Fruit fly (Drosophila melanogaster) whole organism, wandering third instar larva: ENCODE data around the gene CG5568.
A peak's percentile ranks its signal among the peaks of the same experiment; 100 is the strongest.

Source experiments
- Abd-B ChIP-seq: fragments of >200 bp; optimal IDR thresholded peaks from 2 replicates; lab custom pipeline; 2017; ENCODE audit warnings: missing biosample characterization, missing genetic modification characterization
- CG32264 ChIP-seq: fragments of 200-800 bp; sonication (Bioruptor generic); optimal IDR thresholded peaks from 2 replicates; lab custom pipeline; 2016; ENCODE audit warnings: missing biosample characterization, missing genetic modification characterization
- CG9705 ChIP-seq: fragments of 200-800 bp; sonication (Bioruptor generic); optimal IDR thresholded peaks from 2 replicates; lab custom pipeline; 2018; ENCODE audit warnings: missing biosample characterization, mild to moderate bottlenecking, missing genetic modification characterization
- CrebA ChIP-seq: fragments of 200-800 bp; sonication (Bioruptor generic); optimal IDR thresholded peaks from 2 replicates; lab custom pipeline; 2016; ENCODE audit warnings: missing biosample characterization, mild to moderate bottlenecking, missing genetic modification characterization, borderline replicate concordance
- Dfd ChIP-seq: fragments of >200 bp; optimal IDR thresholded peaks from 2 replicates; lab custom pipeline; 2017; ENCODE audit warnings: missing biosample characterization, missing genetic modification characterization
- GATAd ChIP-seq: sonication (Bioruptor generic); optimal IDR thresholded peaks from 2 replicates; lab custom pipeline; 2016; ENCODE audit warnings: missing biosample characterization, missing genetic modification characterization
- HLH106 ChIP-seq: fragments of 200-800 bp; optimal IDR thresholded peaks from 3 replicates; lab custom pipeline; 2019; ENCODE audit warnings: missing biosample characterization, mild to moderate bottlenecking, missing genetic modification characterization, moderate library complexity
- Hnf4 ChIP-seq: fragments of 200-800 bp; sonication (Bioruptor generic); optimal IDR thresholded peaks from 2 replicates; lab custom pipeline; 2016; ENCODE audit warnings: missing biosample characterization, mild to moderate bottlenecking, missing genetic modification characterization
- Hr78 ChIP-seq: fragments of >200 bp; optimal IDR thresholded peaks from 2 replicates; lab custom pipeline; 2017; ENCODE audit warnings: missing biosample characterization, missing genetic modification characterization
- Jra ChIP-seq: sonication (Bioruptor generic); optimal IDR thresholded peaks from 2 replicates; lab custom pipeline; 2016; ENCODE audit warnings: missing biosample characterization, missing genetic modification characterization
- Myc ChIP-seq: fragments of >200 bp; optimal IDR thresholded peaks from 2 replicates; lab custom pipeline; 2017
- N ChIP-seq: fragments of >200 bp; optimal IDR thresholded peaks from 2 replicates; lab custom pipeline; 2018; ENCODE audit warnings: missing biosample characterization, missing external identifiers, missing genetic modification characterization
- OdsH ChIP-seq: fragments of 200-800 bp; sonication (Bioruptor generic); optimal IDR thresholded peaks from 2 replicates; lab custom pipeline; 2016; ENCODE audit warnings: missing biosample characterization, mild to moderate bottlenecking, missing genetic modification characterization
- Rel ChIP-seq, 2 experiments: fragments of 200-800 bp; sonication (Bioruptor generic) in 1 of 2; optimal IDR thresholded peaks; 2 replicates in 1 of 2; 3 replicates in 1 of 2; lab custom pipeline; 2016 to 2019; ENCODE audit warnings: mild to moderate bottlenecking in 2 of 2, missing biosample characterization in 2 of 2, missing genetic modification characterization in 2 of 2, moderate library complexity in 1 of 2
- Sp1 ChIP-seq: fragments of 200-800 bp; sonication (Bioruptor generic); optimal IDR thresholded peaks from 3 replicates; lab custom pipeline; 2019; ENCODE audit warnings: missing biosample characterization, mild to moderate bottlenecking, missing genetic modification characterization, moderate library complexity
- Vsx2 ChIP-seq: fragments of 200-300, 225-300 bp; sonication (Bioruptor generic); optimal IDR thresholded peaks from 2 replicates; lab custom pipeline; 2018; ENCODE audit warnings: missing biosample characterization, missing genetic modification characterization; ENCODE audit not compliant: partially characterized antibody
- br ChIP-seq: fragments of 200-800 bp; sonication (Bioruptor generic); optimal IDR thresholded peaks from 2 replicates; lab custom pipeline; 2016; ENCODE audit warnings: missing biosample characterization, missing genetic modification characterization
- brk ChIP-seq: fragments of 200-800 bp; sonication (Bioruptor generic); optimal IDR thresholded peaks from 2 replicates; lab custom pipeline; 2016; ENCODE audit warnings: missing biosample characterization, mild to moderate bottlenecking, missing genetic modification characterization
- dl ChIP-seq, 2 experiments: fragments of 175-275, 200-275 bp in 1 of 2; fragments of 200-275 bp in 1 of 2; sonication (Bioruptor generic); optimal IDR thresholded peaks; lab custom pipeline; 2018; ENCODE audit warnings: mild to moderate bottlenecking in 2 of 2, missing biosample characterization in 2 of 2, missing genetic modification characterization in 2 of 2, moderate library complexity in 2 of 2; ENCODE audit not compliant: partially characterized antibody in 2 of 2, insufficient read depth in 1 of 2
- dmrt93B ChIP-seq: fragments of 200-800 bp; sonication (Bioruptor generic); optimal IDR thresholded peaks from 2 replicates; lab custom pipeline; 2018; ENCODE audit warnings: missing biosample characterization, mild to moderate bottlenecking, missing genetic modification characterization
- dsf ChIP-seq: sonication (Bioruptor generic); optimal IDR thresholded peaks from 2 replicates; lab custom pipeline; 2016; ENCODE audit warnings: missing biosample characterization, missing genetic modification characterization, borderline replicate concordance
- ey ChIP-seq: fragments of 200-800 bp; sonication (Bioruptor generic); optimal IDR thresholded peaks from 2 replicates; lab custom pipeline; 2016; ENCODE audit warnings: missing biosample characterization, missing genetic modification characterization
- foxo ChIP-seq, 2 experiments: fragments of 200-800 bp; sonication (Bioruptor generic); optimal IDR thresholded peaks; 2 replicates in 1 of 2; 3 replicates in 1 of 2; lab custom pipeline; 2016 to 2017; ENCODE audit warnings: missing biosample characterization in 2 of 2, missing genetic modification characterization in 2 of 2
- fru ChIP-seq: fragments of 200-800 bp; sonication (Bioruptor generic); optimal IDR thresholded peaks from 3 replicates; lab custom pipeline; 2016; ENCODE audit warnings: missing biosample characterization, mild to moderate bottlenecking, missing genetic modification characterization
- h ChIP-seq: fragments of 200-800 bp; sonication (Bioruptor generic); optimal IDR thresholded peaks from 3 replicates; lab custom pipeline; 2016; ENCODE audit warnings: missing biosample characterization, mild to moderate bottlenecking, missing genetic modification characterization
- lola ChIP-seq: fragments of >200 bp; optimal IDR thresholded peaks from 2 replicates; lab custom pipeline; 2017; ENCODE audit warnings: missing biosample characterization, missing genetic modification characterization
- pan ChIP-seq: fragments of >200 bp; optimal IDR thresholded peaks from 2 replicates; lab custom pipeline; 2017
- psq ChIP-seq: fragments of 200-800 bp; sonication (Bioruptor generic); optimal IDR thresholded peaks from 3 replicates; lab custom pipeline; 2017; ENCODE audit warnings: missing biosample characterization, mild to moderate bottlenecking, missing genetic modification characterization, moderate library complexity
- rgr ChIP-seq: fragments of 200-800 bp; sonication (Bioruptor generic); optimal IDR thresholded peaks from 3 replicates; lab custom pipeline; 2016; ENCODE audit warnings: missing biosample characterization, mild to moderate bottlenecking, missing genetic modification characterization
- sage ChIP-seq: fragments of 200-800 bp; sonication (Bioruptor generic); optimal IDR thresholded peaks from 2 replicates; lab custom pipeline; 2016; ENCODE audit warnings: missing biosample characterization, mild to moderate bottlenecking, missing genetic modification characterization
- sv ChIP-seq: fragments of 200-800 bp; sonication (Bioruptor generic); optimal IDR thresholded peaks from 3 replicates; lab custom pipeline; 2016; ENCODE audit warnings: missing biosample characterization, missing genetic modification characterization
- usp ChIP-seq: fragments of >200 bp; optimal IDR thresholded peaks from 2 replicates; lab custom pipeline; 2017; ENCODE audit warnings: missing biosample characterization, missing genetic modification characterization
- woc ChIP-seq: sonication (Bioruptor generic); optimal IDR thresholded peaks from 2 replicates; lab custom pipeline; 2016; ENCODE audit warnings: missing biosample characterization, mild to moderate bottlenecking, missing genetic modification characterization

CG5568 gene

DNA sequence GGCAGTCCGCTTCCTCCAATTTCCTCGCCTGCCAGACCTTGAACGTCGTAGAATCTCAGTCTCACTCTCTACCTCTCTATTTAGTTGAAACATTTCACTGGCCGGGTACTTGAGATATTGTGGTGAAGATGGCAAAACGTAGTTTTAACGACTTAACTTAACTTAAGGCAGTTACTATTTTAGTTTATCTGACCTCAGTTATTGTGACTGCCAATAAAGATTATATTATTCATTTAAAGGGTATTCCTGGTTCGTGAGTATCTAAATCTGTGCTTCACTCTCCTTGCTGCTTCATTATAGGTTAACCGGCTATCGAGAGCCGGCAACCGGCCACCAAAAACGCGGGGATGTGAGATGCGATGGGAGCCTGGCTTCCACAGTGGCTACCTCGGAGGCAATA lies 16.2 kb upstream of the CG5568 start:
- TF ChIP-seq N (GFP tag; lab: Kevin White, UChicago) (no peak), foxo (GFP tag; optimal IDR thresholded peaks at IDR 0.05; lab: Kevin White, UChicago) (peak in 1 of 2 experiments; percentile 11)

DNA sequence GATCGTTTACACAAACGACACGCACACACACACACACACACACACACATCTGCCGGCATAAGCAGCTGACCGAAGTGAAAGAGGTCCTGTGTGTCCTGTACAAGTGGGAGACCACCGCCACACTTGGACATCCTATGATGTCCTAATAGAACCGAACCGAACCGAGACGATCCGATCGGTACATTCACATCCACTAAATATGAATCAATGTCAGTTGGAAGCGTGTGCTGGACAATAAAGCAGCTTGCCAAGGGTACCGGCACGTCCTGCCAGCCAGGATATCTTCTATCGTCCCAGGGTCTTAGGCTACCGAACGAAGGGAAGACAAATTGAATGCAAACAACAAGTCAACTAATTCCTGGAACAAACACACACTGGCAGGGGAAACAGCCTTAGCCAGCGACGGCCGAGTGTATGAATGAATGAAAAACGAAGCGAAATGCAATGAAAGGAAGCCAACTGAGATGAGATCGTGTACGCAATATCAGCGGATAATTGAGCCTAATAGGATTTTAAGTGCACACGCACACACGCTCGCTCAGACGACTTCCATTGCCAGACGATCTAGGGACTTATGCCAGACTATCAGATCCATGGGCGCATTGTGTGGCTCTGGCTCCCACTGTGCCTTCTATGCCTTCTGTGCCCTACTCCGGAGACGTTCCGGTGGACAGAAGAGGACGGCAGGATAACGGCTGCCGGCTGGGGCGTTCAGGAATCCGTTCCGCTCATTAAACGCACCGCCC lies 15.0 kb upstream of the CG5568 start:
- TF ChIP-seq Dfd (GFP tag; lab: Kevin White, UChicago) (peak; percentile 45), ey (no peak)
- TF ChIP-seq, all 38 proteins: peak for 1

DNA sequence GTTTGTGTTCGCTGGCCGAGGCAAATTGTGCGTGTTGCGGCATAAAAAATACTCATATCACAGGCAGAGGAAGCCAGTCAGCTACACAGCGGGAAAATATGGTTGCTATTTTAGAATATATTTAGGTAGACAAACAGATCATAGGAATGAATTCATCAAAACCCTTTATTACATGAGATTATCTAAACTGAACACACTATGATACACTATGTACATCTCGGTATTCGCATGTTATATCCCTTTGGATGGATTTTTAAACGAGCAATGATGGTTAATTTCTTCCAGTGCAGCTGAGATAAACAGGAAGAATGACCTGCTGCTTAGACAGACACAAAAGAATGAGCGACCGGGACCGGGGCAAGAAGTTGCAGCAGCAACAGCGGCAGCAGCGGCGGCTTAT lies 14.4 kb upstream of the CG5568 start:
- TF ChIP-seq psq = no peak
- no peak for TF ChIP-seq br (GFP tag; lab: Kevin White, UChicago)
- TF ChIP-seq usp (GFP tag; lab: Kevin White, UChicago) = no peak
- no peak for TF ChIP-seq dmrt93B (GFP tag; lab: Kevin White, UChicago)
- peak; percentile 15 for TF ChIP-seq ey
- peak; percentile 14 for TF ChIP-seq OdsH (GFP tag; lab: Kevin White, UChicago)
- peak; percentile 28 for TF ChIP-seq h (GFP tag; lab: Kevin White, UChicago)
- no peak for TF ChIP-seq CG32264 (GFP tag; lab: Kevin White, UChicago)
- peak; percentile 18 for TF ChIP-seq rgr (GFP tag; lab: Kevin White, UChicago)
- peak; percentile 15 for TF ChIP-seq Sp1 (GFP tag; lab: Kevin White, UChicago)
- TF ChIP-seq foxo (GFP tag; optimal IDR thresholded peaks at IDR 0.05; lab: Kevin White, UChicago) = peak in 1 of 2 experiments; percentile 35
- TF ChIP-seq GATAd (GFP tag; lab: Kevin White, UChicago) = no peak
- TF ChIP-seq Dfd (GFP tag; lab: Kevin White, UChicago) = no peak
- no peak for TF ChIP-seq dl (GFP tag; optimal IDR thresholded peaks at IDR 0.05; lab: Kevin White, UChicago; ENCODE audit: insufficient read depth in 1 of 2, partially characterized antibody in 2 of 2)
- peak; percentile 6 for TF ChIP-seq HLH106 (tag; lab: Kevin White, UChicago)
- TF ChIP-seq dsf (GFP tag; lab: Kevin White, UChicago) = no peak
- peak; percentile 32 for TF ChIP-seq fru
- TF ChIP-seq, all 38 proteins: peak for 8

DNA sequence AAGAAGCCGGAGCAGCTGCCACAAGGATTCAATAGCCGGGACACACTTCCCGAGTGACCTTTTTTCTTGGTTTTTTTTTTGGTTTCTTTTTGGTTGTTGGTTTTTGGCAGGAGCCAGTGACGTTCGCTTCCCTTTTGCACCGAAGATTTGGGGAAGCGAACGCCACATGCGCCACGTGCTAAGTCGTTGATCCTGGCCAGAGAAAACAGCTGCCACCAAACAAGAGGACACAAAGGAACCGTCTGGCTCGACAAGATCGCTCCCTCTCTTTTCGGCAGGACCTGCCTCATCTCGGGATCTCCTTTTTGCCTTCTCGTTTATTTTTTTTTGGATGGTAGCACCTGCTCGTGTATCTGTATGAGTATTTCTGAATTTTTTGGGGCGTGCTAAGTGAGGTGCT lies 12.3 kb upstream of the CG5568 start:
- TF ChIP-seq dsf (GFP tag; lab: Kevin White, UChicago) (no peak), CrebA (GFP tag; lab: Kevin White, UChicago) (no peak), dl (GFP tag; optimal IDR thresholded peaks at IDR 0.05; lab: Kevin White, UChicago; ENCODE audit: insufficient read depth in 1 of 2, partially characterized antibody in 2 of 2) (no peak), Myc (lab: Kevin White, UChicago) (no peak), psq (no peak), woc (no peak), brk (GFP tag; lab: Kevin White, UChicago) (no peak), sage (GFP tag; lab: Kevin White, UChicago) (no peak), CG9705 (no peak), Vsx2 (GFP tag; lab: Kevin White, UChicago) (no peak), lola (GFP tag; lab: Kevin White, UChicago) (no peak), Hr78 (GFP tag; lab: Kevin White, UChicago) (no peak), sv (GFP tag; lab: Kevin White, UChicago) (no peak), foxo (GFP tag; optimal IDR thresholded peaks at IDR 0.05; lab: Kevin White, UChicago) (no peak), GATAd (GFP tag; lab: Kevin White, UChicago) (no peak), br (GFP tag; lab: Kevin White, UChicago) (no peak), HLH106 (tag; lab: Kevin White, UChicago) (no peak), Rel (GFP tag; optimal IDR thresholded peaks at IDR 0.05; lab: Kevin White, UChicago) (no peak), Rel (tag; optimal IDR thresholded peaks at IDR 0.05; lab: Kevin White, UChicago) (no peak)

DNA sequence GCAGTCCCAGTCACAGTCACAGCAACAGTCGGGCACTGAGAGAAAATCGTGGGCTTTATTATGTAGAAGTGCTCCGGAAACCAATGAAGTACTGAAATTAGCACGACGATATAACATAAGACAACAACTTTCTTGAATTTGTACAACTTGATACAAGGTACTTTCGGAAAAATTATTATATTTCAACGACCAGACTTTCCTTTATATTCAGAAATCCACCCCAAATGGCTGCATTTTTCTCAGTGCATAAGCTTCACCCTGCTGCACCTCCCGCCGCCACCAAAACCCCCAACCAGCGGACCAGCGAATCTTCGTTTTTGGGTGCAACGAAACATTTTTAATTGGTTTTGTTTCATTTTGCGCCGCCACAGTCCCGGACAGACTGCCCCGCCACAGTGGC lies 8.3 kb upstream of the CG5568 start:
- TF ChIP-seq Hnf4 (GFP tag; lab: Kevin White, UChicago) (peak; percentile 30), rgr (GFP tag; lab: Kevin White, UChicago) (peak; percentile 65), pan (lab: Kevin White, UChicago) (no peak), Dfd (GFP tag; lab: Kevin White, UChicago) (no peak), usp (GFP tag; lab: Kevin White, UChicago) (no peak), foxo (GFP tag; optimal IDR thresholded peaks at IDR 0.05; lab: Kevin White, UChicago) (peak in 1 of 2 experiments; percentile 83), dsf (GFP tag; lab: Kevin White, UChicago) (no peak), h (GFP tag; lab: Kevin White, UChicago) (peak; percentile 72), sv (GFP tag; lab: Kevin White, UChicago) (no peak), Myc (lab: Kevin White, UChicago) (no peak), fru (peak; percentile 80), Rel (GFP tag; optimal IDR thresholded peaks at IDR 0.05; lab: Kevin White, UChicago) (no peak), Rel (tag; optimal IDR thresholded peaks at IDR 0.05; lab: Kevin White, UChicago) (no peak), GATAd (GFP tag; lab: Kevin White, UChicago) (no peak), lola (GFP tag; lab: Kevin White, UChicago) (no peak), N (GFP tag; lab: Kevin White, UChicago) (no peak), brk (GFP tag; lab: Kevin White, UChicago) (no peak), Vsx2 (GFP tag; lab: Kevin White, UChicago) (no peak), Sp1 (GFP tag; lab: Kevin White, UChicago) (peak; percentile 74), Hr78 (GFP tag; lab: Kevin White, UChicago) (no peak), sage (GFP tag; lab: Kevin White, UChicago) (peak; percentile 35), br (GFP tag; lab: Kevin White, UChicago) (peak; percentile 65), psq (peak; percentile 45), CrebA (GFP tag; lab: Kevin White, UChicago) (no peak), woc (peak; percentile 57), HLH106 (tag; lab: Kevin White, UChicago) (peak; percentile 74), ey (peak; percentile 72), CG9705 (peak; percentile 52), dmrt93B (GFP tag; lab: Kevin White, UChicago) (peak; percentile 66), Abd-B (GFP tag; lab: Kevin White, UChicago) (no peak), Jra (GFP tag; lab: Kevin White, UChicago) (no peak), dl (GFP tag; optimal IDR thresholded peaks at IDR 0.05; lab: Kevin White, UChicago; ENCODE audit: insufficient read depth in 1 of 2, partially characterized antibody in 2 of 2) (no peak), CG32264 (GFP tag; lab: Kevin White, UChicago) (peak; percentile 28)
